Worm (Caenorhabditis elegans) whole organism, L2 larva: ENCODE data around the gene K12G11.6.

Experiments used
- F13H6.1 ChIP-seq: sonication (generic microtip); optimal IDR thresholded peaks from 2 replicates; lab custom pipeline; 2016; ENCODE audit warnings: missing genetic modification characterization, missing compliant biosample characterization
- aly-2 ChIP-seq: fragments of 150-350 bp; optimal IDR thresholded peaks from 2 replicates; lab custom pipeline; 2014; ENCODE audit warnings: missing biosample characterization, missing genetic modification characterization
- dmd-4 ChIP-seq: sonication (generic microtip); optimal IDR thresholded peaks from 2 replicates; lab custom pipeline; 2017; ENCODE audit warnings: missing biosample characterization, missing genetic modification characterization
- egl-27 ChIP-seq: sonication (generic microtip); optimal IDR thresholded peaks from 3 replicates; lab custom pipeline; 2017; ENCODE audit warnings: missing biosample characterization, missing genetic modification reagents, missing genetic modification characterization
- lin-39 ChIP-seq: fragments of 150-350 bp; optimal IDR thresholded peaks from 2 replicates; lab custom pipeline; 2014; ENCODE audit warnings: missing biosample characterization, missing genetic modification reagents, missing genetic modification characterization
- unc-55 ChIP-seq: fragments of 150-350 bp; sonication (generic microtip); optimal IDR thresholded peaks from 3 replicates; lab custom pipeline; 2014; ENCODE audit warnings: missing biosample characterization, missing genetic modification reagents, missing genetic modification characterization
- ztf-11 ChIP-seq: sonication (generic microtip); optimal IDR thresholded peaks from 2 replicates; lab custom pipeline; 2017; ENCODE audit warnings: missing biosample characterization, missing genetic modification characterization

DNA sequence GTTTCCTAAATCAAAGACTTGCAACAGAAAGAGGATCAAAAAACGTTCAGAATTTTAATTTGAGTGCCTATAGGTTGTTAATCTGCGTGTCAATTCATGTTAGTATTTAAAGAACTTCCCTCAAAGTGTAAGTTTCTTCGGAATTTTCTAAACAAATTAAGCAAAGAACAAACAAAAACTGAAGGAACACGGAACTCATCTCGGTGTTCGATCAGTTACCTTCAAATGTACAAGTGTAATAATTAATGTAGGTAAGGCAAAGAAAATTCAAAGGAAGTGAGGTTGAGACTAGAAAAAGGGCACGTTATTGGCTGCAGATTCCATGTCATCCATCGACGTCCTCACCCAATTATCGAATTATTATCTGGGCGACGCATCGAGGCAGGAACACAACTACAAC is at the start of gene K12G11.6:
- no peak for TF ChIP-seq lin-39
- TF ChIP-seq F13H6.1, result no peak
- TF ChIP-seq egl-27, result no peak
- TF ChIP-seq unc-55 (GFP tag; lab: Kevin White, UChicago), result no peak
- TF ChIP-seq dmd-4, result no peak
- TF ChIP-seq ztf-11 (tag; lab: Kevin White, UChicago), result no peak
- TF ChIP-seq aly-2 (tag; lab: Kevin White, UChicago), result no peak
